Worm (Caenorhabditis elegans): ENCODE measurements around the gene K03B8.4.

Gene K03B8.4

ce11 chrV:11395024-11395423 lies at the start of gene K03B8.4:
K03B8.4 (minus strand) TSS chrV:11395124.
- TF ChIP-seq set-16 (GFP tag; IDR thresholded peaks at IDR 0.05) = peak; percentile 46; the same call in 1 of the 2 replicates

ce11 chrV:11443503-11443902 lies 48.6 kb upstream of the K03B8.4 start, which contains the start of gene F57B7.2:
F57B7.2 (minus strand) TSS chrV:11443603.
- no peak for TF ChIP-seq daf-16 (GFP tag; optimal IDR thresholded peaks at IDR 0.05)
- TF ChIP-seq daf-16 (tag; optimal IDR thresholded peaks at IDR 0.05) = no peak
- TF ChIP-seq lsy-2 (tag; optimal IDR thresholded peaks at IDR 0.05) = peak in 1 of 2 experiments; percentile 20

ce11 chrV:11439202-11439601 lies 44.3 kb upstream of the K03B8.4 start:
- TF ChIP-seq unc-62 (GFP tag; optimal IDR thresholded peaks at IDR 0.05 in 1 of 2) (peak in 1 of 2 experiments; percentile 94), unc-62 (tag; optimal IDR thresholded peaks at IDR 0.05) (no peak), aha-1 (tag) (no peak), Y105C5A.15 (GFP tag; IDR thresholded peaks at IDR 0.05) (no peak)

- TF ChIP-seq spr-1 (tag; optimal IDR thresholded peaks at IDR 0.05) = no peak
- TF ChIP-seq nhr-28 (tag; optimal IDR thresholded peaks at IDR 0.05) = no peak
- TF ChIP-seq mep-1 (tag; optimal IDR thresholded peaks at IDR 0.05) = no peak
- TF ChIP-seq D1046.2 (GFP tag; IDR thresholded peaks at IDR 0.05) = no peak
- no peak for TF ChIP-seq nhr-48 (tag; optimal IDR thresholded peaks at IDR 0.05)
- no peak for TF ChIP-seq fkh-10 (GFP tag; optimal IDR thresholded peaks at IDR 0.05)
- no peak for TF ChIP-seq ces-1 (GFP tag; optimal IDR thresholded peaks at IDR 0.05)
- TF ChIP-seq daf-8 (GFP tag; IDR thresholded peaks at IDR 0.05) = no peak
- TF ChIP-seq attf-4 (tag; optimal IDR thresholded peaks at IDR 0.05) = no peak
Observed at ce11 chrV:11438464-11438863, 43.5 kb upstream of the K03B8.4 start, which contains the start of gene dmsr-1. dmsr-1 (plus strand) TSS chrV:11438764.

ce11 chrV:11436407-11436806 lies 41.5 kb upstream of the K03B8.4 start:
- TF ChIP-seq lin-15B (tag; optimal IDR thresholded peaks at IDR 0.05) (no peak), mdl-1 (tag; optimal IDR thresholded peaks at IDR 0.05) (no peak), aha-1 (tag) (peak; percentile 80), ceh-44 (GFP tag; IDR thresholded peaks at IDR 0.05) (no peak), unc-39 (tag; optimal IDR thresholded peaks at IDR 0.05) (no peak)

ce11 chrV:11435242-11435641 lies 40.3 kb upstream of the K03B8.4 start:
- TF ChIP-seq ZK337.2 (GFP tag; IDR thresholded peaks at IDR 0.05) (no peak), unc-62 (GFP tag; optimal IDR thresholded peaks at IDR 0.05 in 1 of 2) (peak in 1 of 2 experiments; percentile 91), unc-62 (tag; optimal IDR thresholded peaks at IDR 0.05) (no peak), ceh-82 (tag; optimal IDR thresholded peaks at IDR 0.05) (no peak)

ce11 chrV:11430823-11431222 lies 35.9 kb upstream of the K03B8.4 start:
- TF ChIP-seq ceh-82 (tag; optimal IDR thresholded peaks at IDR 0.05) (no peak), rbr-2 (tag; optimal IDR thresholded peaks at IDR 0.05) (no peak), fkh-10 (GFP tag; optimal IDR thresholded peaks at IDR 0.05) (peak; percentile 17), skn-1 (tag; optimal IDR thresholded peaks at IDR 0.05) (no peak), ztf-11 (tag; optimal IDR thresholded peaks at IDR 0.05) (no peak), dmd-8 (GFP tag; IDR thresholded peaks at IDR 0.05) (no peak)

ce11 chrV:11428728-11429127 lies 33.8 kb upstream of the K03B8.4 start:
- TF ChIP-seq ces-1 (GFP tag; optimal IDR thresholded peaks at IDR 0.05) (peak; percentile 71), ceh-62 (tag; optimal IDR thresholded peaks at IDR 0.05) (no peak)

- TF ChIP-seq spr-3 (GFP tag; optimal IDR thresholded peaks at IDR 0.05) = no peak
- no peak for TF ChIP-seq ceh-82 (tag; optimal IDR thresholded peaks at IDR 0.05)
- TF ChIP-seq madf-9 (GFP tag; conservative IDR thresholded peaks at IDR 0.05) = no peak
Observed at ce11 chrV:11424565-11424964, 29.6 kb upstream of the K03B8.4 start, which contains the start of gene T26H10.2. T26H10.2 (minus strand) TSS chrV:11424665.
